Worm (Caenorhabditis elegans) whole organism, young adult: ENCODE data around the gene cat-1.

ENCODE experiments used
- F10E7.11 ChIP-seq: sonication (generic microtip); optimal IDR thresholded peaks from 2 replicates; lab custom pipeline; 2017; ENCODE audit warnings: mild to moderate bottlenecking, missing genetic modification characterization, moderate library complexity, missing compliant biosample characterization
- ceh-58 ChIP-seq: fragments of 200-800 bp; sonication (Bioruptor generic); IDR thresholded peaks from 2 replicates; pipeline ENCODE4 v1.3.6; 2022; ENCODE audit warnings: missing genetic modification characterization, missing compliant biosample characterization
- nhr-80 ChIP-seq: sonication (generic microtip); optimal IDR thresholded peaks from 2 replicates; lab custom pipeline; 2016; ENCODE audit warnings: missing genetic modification characterization, missing compliant biosample characterization
- pha-4 ChIP-seq: fragments of 150-350 bp; sonication (generic microtip); optimal IDR thresholded peaks from 2 replicates; lab custom pipeline; 2014; ENCODE audit warnings: missing biosample characterization, missing genetic modification reagents, missing genetic modification characterization

DNA sequence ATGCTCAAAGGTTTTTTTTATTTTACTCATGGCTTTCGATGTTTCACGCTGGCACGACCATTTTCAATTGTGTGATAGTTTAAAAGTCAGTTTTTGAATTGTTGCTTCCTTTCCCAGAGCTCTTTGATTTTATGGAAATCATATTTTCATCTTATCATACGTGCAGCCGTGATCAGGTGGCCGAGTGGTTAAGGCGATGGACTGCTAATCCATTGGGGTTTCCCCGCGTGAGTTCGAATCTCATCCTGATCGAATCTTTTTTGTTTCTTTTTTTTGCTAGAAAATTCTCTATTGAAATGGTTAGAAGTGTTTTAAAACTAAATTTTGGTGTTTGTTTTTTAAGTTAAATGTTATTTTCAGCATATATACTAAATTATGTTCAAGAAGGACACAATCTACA lies 1.3 kb downstream of the cat-1 start:
- TF ChIP-seq nhr-80 (tag; lab: Kevin White, UChicago) (no peak), F10E7.11 (tag; lab: Kevin White, UChicago) (no peak), ceh-58 (GFP tag; lab: Robert Waterston, UW) (no peak), pha-4 (no peak)
